Worm (Caenorhabditis elegans) whole organism, L2 larva: ENCODE measurements around the gene rga-3.

Source experiments
- ceh-82 ChIP-seq: fragments of 150-350 bp; optimal IDR thresholded peaks from 2 replicates; lab custom pipeline; 2014; ENCODE audit warnings: missing biosample characterization, missing genetic modification characterization
- crh-2 ChIP-seq: sonication (generic microtip); optimal IDR thresholded peaks from 2 replicates; lab custom pipeline; 2017; ENCODE audit warnings: missing biosample characterization, missing genetic modification characterization
- elt-3 ChIP-seq: sonication (generic microtip); optimal IDR thresholded peaks from 2 replicates; lab custom pipeline; 2017; ENCODE audit warnings: missing biosample characterization, missing genetic modification characterization
- fos-1 ChIP-seq: fragments of 150-350 bp; optimal IDR thresholded peaks from 2 replicates; lab custom pipeline; 2014; ENCODE audit warnings: missing biosample characterization, missing genetic modification characterization
- lsy-2 ChIP-seq, 2 experiments: fragments of 150-350 bp in 1 of 2; sonication (generic microtip) in 1 of 2; optimal IDR thresholded peaks; 2 replicates each; lab custom pipeline; 2014 to 2017; ENCODE audit warnings: missing biosample characterization in 2 of 2, missing genetic modification characterization in 2 of 2
- mdl-1 ChIP-seq, 2 experiments: fragments of 150-350 bp in 1 of 2; sonication (generic microtip) in 1 of 2; optimal IDR thresholded peaks; 2 replicates each; lab custom pipeline; 2017; ENCODE audit warnings: missing biosample characterization in 2 of 2, missing genetic modification characterization in 2 of 2
- nhr-11 ChIP-seq: fragments of 150-350 bp; optimal IDR thresholded peaks from 2 replicates; lab custom pipeline; 2014; ENCODE audit warnings: missing biosample characterization, missing genetic modification characterization
- nhr-21 ChIP-seq: fragments of 150-350 bp; optimal IDR thresholded peaks from 2 replicates; lab custom pipeline; 2014; ENCODE audit warnings: missing biosample characterization, missing genetic modification characterization
- nhr-23 ChIP-seq: fragments of 150-350 bp; optimal IDR thresholded peaks from 2 replicates; lab custom pipeline; 2014; ENCODE audit warnings: missing biosample characterization, missing genetic modification reagents, missing genetic modification characterization
- nhr-237 ChIP-seq: fragments of 150-350 bp; optimal IDR thresholded peaks from 2 replicates; lab custom pipeline; 2014; ENCODE audit warnings: missing biosample characterization, missing genetic modification characterization
- sma-9 ChIP-seq, 2 experiments: fragments of 150-350 bp in 1 of 2; sonication (generic microtip) in 1 of 2; optimal IDR thresholded peaks; 2 replicates each; lab custom pipeline; 2014 to 2016; ENCODE audit warnings: missing genetic modification characterization in 2 of 2, mild to moderate bottlenecking in 1 of 2, missing biosample characterization in 1 of 2, missing compliant biosample characterization in 1 of 2, missing genetic modification reagents in 1 of 2, moderate library complexity in 1 of 2
- unc-39 ChIP-seq: fragments of 150-350 bp; optimal IDR thresholded peaks from 2 replicates; lab custom pipeline; 2014; ENCODE audit warnings: missing biosample characterization, missing genetic modification characterization
- unc-62 ChIP-seq: fragments of 150-350 bp; optimal IDR thresholded peaks from 2 replicates; lab custom pipeline; 2014; ENCODE audit warnings: missing biosample characterization, missing genetic modification reagents, missing genetic modification characterization
- ztf-4 ChIP-seq: fragments of 150-350 bp; optimal IDR thresholded peaks from 2 replicates; lab custom pipeline; 2014; ENCODE audit warnings: missing biosample characterization, missing genetic modification characterization

DNA sequence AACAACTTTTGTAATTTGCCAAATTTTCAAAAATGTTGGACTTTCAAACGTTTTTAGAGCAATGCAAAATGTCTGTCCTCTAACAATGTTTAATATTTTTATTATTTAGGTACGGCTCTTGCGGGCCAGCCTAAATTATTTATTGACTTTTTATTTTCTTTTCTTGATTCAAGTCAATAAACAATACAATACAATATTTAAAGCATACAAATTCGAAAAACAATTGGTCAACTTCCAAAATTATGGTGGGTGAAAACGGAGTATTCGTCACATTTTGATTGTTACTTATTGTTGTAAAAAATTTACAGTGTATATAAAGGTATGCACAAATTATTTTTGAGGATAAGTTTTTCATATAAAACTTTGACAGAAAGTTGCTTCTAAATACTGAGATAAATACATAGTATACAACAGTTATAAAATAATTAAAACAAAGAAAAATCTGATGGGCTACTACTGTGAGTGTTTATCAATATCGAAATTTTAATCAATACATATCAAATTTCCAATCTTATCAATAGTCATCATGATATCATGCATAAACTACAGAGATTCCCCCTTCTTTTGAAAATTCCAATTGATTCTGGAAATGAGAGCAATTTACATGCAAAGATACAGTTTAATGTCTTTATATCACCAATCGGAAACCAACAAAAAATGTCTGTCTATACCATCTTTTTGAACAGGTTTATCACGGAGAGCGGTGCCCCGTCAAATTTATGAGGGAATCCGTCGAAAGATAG, 25.8 kb upstream of the rga-3 start, which contains the start of gene F25B4.8:
- TF ChIP-seq ztf-4 (no peak), lsy-2 (tag; optimal IDR thresholded peaks at IDR 0.05; lab: Kevin White, UChicago) (no peak), elt-3 (tag; lab: Kevin White, UChicago) (no peak), nhr-21 (tag; lab: Kevin White, UChicago) (no peak), nhr-23 (tag; lab: Kevin White, UChicago) (no peak), unc-62 (GFP tag; lab: Kevin White, UChicago) (no peak), nhr-237 (tag; lab: Kevin White, UChicago) (no peak), ceh-82 (no peak), nhr-11 (tag; lab: Kevin White, UChicago) (no peak), sma-9 (GFP tag; optimal IDR thresholded peaks at IDR 0.05; lab: Kevin White, UChicago) (no peak), sma-9 (tag; optimal IDR thresholded peaks at IDR 0.05; lab: Kevin White, UChicago) (no peak), crh-2 (tag; lab: Kevin White, UChicago) (no peak), fos-1 (peak; percentile 5), mdl-1 (tag; optimal IDR thresholded peaks at IDR 0.05; lab: Kevin White, UChicago) (no peak), unc-39 (tag; lab: Kevin White, UChicago) (no peak)
